Fruit fly (Drosophila melanogaster): Measurements from ENCODE around the gene CG3719.

Gene CG3719

DNA sequence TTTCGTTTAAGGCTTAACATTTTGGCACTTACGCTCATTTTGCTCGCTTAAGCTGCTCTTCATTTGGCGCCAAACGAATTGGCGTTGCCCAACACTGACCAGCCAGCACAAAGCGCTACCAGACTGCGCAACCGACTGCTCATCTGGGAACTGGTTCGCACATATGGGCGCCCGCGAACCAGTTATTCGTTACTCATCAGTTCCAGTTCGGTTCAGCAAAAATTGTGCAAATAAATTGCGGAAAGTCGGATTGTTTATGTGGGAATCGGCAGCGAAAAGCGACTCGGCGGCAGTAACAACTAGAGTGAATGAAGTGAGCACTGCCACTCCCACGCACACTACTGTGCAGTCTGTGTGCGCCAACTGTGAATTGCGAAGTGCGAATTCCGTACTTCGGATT lies 12.6 kb upstream of the CG3719 start, which contains the start of gene Rilpl (continued):
- 0 out of 3 replicates have a peak, but pooled peaks have one; percentile 24 for TF ChIP-seq CG11456 (GFP tag; IDR thresholded peaks at IDR 0.05)
- TF ChIP-seq ap (GFP tag; IDR thresholded peaks at IDR 0.05): no peak
- no peak for TF ChIP-seq gt (GFP tag; IDR thresholded peaks at IDR 0.05)
- peak; percentile 30 for TF ChIP-seq CG13624 (GFP tag; optimal IDR thresholded peaks at IDR 0.05)
- no peak for TF ChIP-seq CG6254 (GFP tag; optimal IDR thresholded peaks at IDR 0.05)
- peak; percentile 37 for TF ChIP-seq Hsf (GFP tag; optimal IDR thresholded peaks at IDR 0.05)
- no peak for TF ChIP-seq CG8089 (GFP tag; optimal IDR thresholded peaks at IDR 0.05)
- no peak for TF ChIP-seq Doc2 (GFP tag; IDR thresholded peaks at IDR 0.05)
- TF ChIP-seq CG1233 (GFP tag; optimal IDR thresholded peaks at IDR 0.05): no peak
- TF ChIP-seq Eip74EF (GFP tag; optimal IDR thresholded peaks at IDR 0.05): no peak
- peak; percentile 53; the same call in 1 of the 2 replicates for TF ChIP-seq inv (GFP tag; IDR thresholded peaks at IDR 0.05; ENCODE audit: partially characterized antibody)
- TF ChIP-seq schlank (tag; optimal IDR thresholded peaks at IDR 0.05): no peak
- TF ChIP-seq CG18476 (GFP tag; optimal IDR thresholded peaks at IDR 0.05): no peak
- TF ChIP-seq Dip3 (GFP tag; optimal IDR thresholded peaks at IDR 0.05): no peak
- TF ChIP-seq CG10543 (GFP tag; optimal IDR thresholded peaks at IDR 0.05): no peak
- TF ChIP-seq Ets97D (GFP tag; optimal IDR thresholded peaks at IDR 0.05): peak; percentile 63
- no peak for TF ChIP-seq sqz (GFP tag; optimal IDR thresholded peaks at IDR 0.05)
- TF ChIP-seq sd (tag; optimal IDR thresholded peaks at IDR 0.05): peak; percentile 52
- peak; percentile 66 for TF ChIP-seq MBD-R2 (GFP tag; IDR thresholded peaks at IDR 0.05)
- peak; percentile 15 for TF ChIP-seq CG2712 (tag; optimal IDR thresholded peaks at IDR 0.05)
- TF ChIP-seq Side (GFP tag; optimal IDR thresholded peaks at IDR 0.05): peak; percentile 10
- TF ChIP-seq da (GFP tag; optimal IDR thresholded peaks at IDR 0.05): no peak
- no peak for TF ChIP-seq HLHmδ (GFP tag; optimal IDR thresholded peaks at IDR 0.05)
- no peak for TF ChIP-seq CG18619 (GFP tag; optimal IDR thresholded peaks at IDR 0.05)
- TF ChIP-seq CG15011 (GFP tag; optimal IDR thresholded peaks at IDR 0.05): no peak
- peak; percentile 30 for TF ChIP-seq tin (GFP tag; optimal IDR thresholded peaks at IDR 0.05)
- no peak for TF ChIP-seq Ravus (GFP tag; IDR thresholded peaks at IDR 0.05)
- no peak for TF ChIP-seq CG3163 (GFP tag; optimal IDR thresholded peaks at IDR 0.05)
- TF ChIP-seq CG8281 (tag; optimal IDR thresholded peaks at IDR 0.05): no peak
- peak; percentile 33 for TF ChIP-seq jumu (GFP tag; optimal IDR thresholded peaks at IDR 0.05)
- no peak for TF ChIP-seq CG7745 (tag; optimal IDR thresholded peaks at IDR 0.05)
- peak; percentile 38; the same call in 1 of the 2 replicates for TF ChIP-seq tna (GFP tag; IDR thresholded peaks at IDR 0.05; ENCODE audit: partially characterized antibody)
- TF ChIP-seq CG5245 (GFP tag; optimal IDR thresholded peaks at IDR 0.05): peak; percentile 8
- no peak for TF ChIP-seq CG12071 (GFP tag; optimal IDR thresholded peaks at IDR 0.05)
- peak; percentile 13 for TF ChIP-seq zen (tag; optimal IDR thresholded peaks at IDR 0.05)
- TF ChIP-seq her (GFP tag; optimal IDR thresholded peaks at IDR 0.05): peak; percentile 49
- peak; percentile 67 for TF ChIP-seq knrl (GFP tag; IDR thresholded peaks at IDR 0.05; ENCODE audit: partially characterized antibody)
- TF ChIP-seq exex (tag; optimal IDR thresholded peaks at IDR 0.05): no peak
- no peak for TF ChIP-seq CG7786 (GFP tag; optimal IDR thresholded peaks at IDR 0.05)
- no peak for TF ChIP-seq z (GFP tag; IDR thresholded peaks at IDR 0.05)
- TF ChIP-seq CG14050 (GFP tag; IDR thresholded peaks at IDR 0.05): no peak
- no peak for TF ChIP-seq CG7839 (tag; optimal IDR thresholded peaks at IDR 0.05)
- no peak for TF ChIP-seq hkb (optimal IDR thresholded peaks at IDR 0.05)
- no peak for TF ChIP-seq hkb (GFP tag; IDR thresholded peaks at IDR 0.05)
- TF ChIP-seq CG4360 (GFP tag; IDR thresholded peaks at IDR 0.05): no peak
- no peak for TF ChIP-seq dysf (GFP tag; IDR thresholded peaks at IDR 0.05)
- TF ChIP-seq pb (GFP tag; optimal IDR thresholded peaks at IDR 0.05): no peak
- peak; percentile 2 for TF ChIP-seq ind (GFP tag; optimal IDR thresholded peaks at IDR 0.05)
- no peak for TF ChIP-seq Oli (tag; optimal IDR thresholded peaks at IDR 0.05)
- TF ChIP-seq gce (GFP tag; IDR thresholded peaks at IDR 0.05): no peak
- TF ChIP-seq CG34376 (GFP tag; optimal IDR thresholded peaks at IDR 0.05): peak; percentile 34
- no peak for TF ChIP-seq CG10147 (GFP tag; optimal IDR thresholded peaks at IDR 0.05)

All from whole organism, embryonic.